Fruit fly (Drosophila melanogaster) whole organism, prepupa: ENCODE measurements around the gene CG6094.
A peak's percentile ranks its signal among the peaks of the same experiment; 100 is the strongest.

Source experiments
- Blimp-1 ChIP-seq: fragments of 200-800 bp; sonication (Bioruptor generic); optimal IDR thresholded peaks from 3 replicates; lab custom pipeline; 2017; ENCODE audit warnings: missing biosample characterization, missing genetic modification characterization, mild to moderate bottlenecking, moderate library complexity, missing genetic modification reagents
- CG10631 ChIP-seq: fragments of 200-800 bp; sonication (Bioruptor generic); optimal IDR thresholded peaks from 2 replicates; lab custom pipeline; 2016; ENCODE audit warnings: missing biosample characterization, missing genetic modification characterization
- CG15336 ChIP-seq: fragments of 200-800 bp; sonication (Bioruptor generic); IDR thresholded peaks from 2 replicates; pipeline ENCODE4 v1.3.6; 2022; ENCODE audit warnings: missing biosample characterization, missing genetic modification characterization
- CG1621 ChIP-seq: fragments of 200-800 bp; sonication (Bioruptor generic); optimal IDR thresholded peaks from 3 replicates; lab custom pipeline; 2018; ENCODE audit warnings: missing biosample characterization, mild to moderate bottlenecking, missing genetic modification characterization
- CG32006 ChIP-seq: fragments of 200-800 bp; sonication (Bioruptor generic); optimal IDR thresholded peaks from 3 replicates; lab custom pipeline; 2017; ENCODE audit warnings: missing biosample characterization, mild to moderate bottlenecking, missing genetic modification characterization
- CG4318 ChIP-seq: fragments of 200-800 bp; sonication (Bioruptor generic); optimal IDR thresholded peaks from 3 replicates; lab custom pipeline; 2017; ENCODE audit warnings: missing biosample characterization, mild to moderate bottlenecking, missing genetic modification characterization
- CG6163 ChIP-seq: fragments of 200-800 bp; sonication (Bioruptor generic); IDR thresholded peaks from 3 replicates; pipeline ENCODE4 v1.3.6; 2022; ENCODE audit warnings: missing biosample characterization, missing genetic modification characterization
- CG6276 ChIP-seq: fragments of 200-800 bp; sonication (Bioruptor generic); optimal IDR thresholded peaks from 2 replicates; lab custom pipeline; 2017; ENCODE audit warnings: missing biosample characterization, mild to moderate bottlenecking, missing genetic modification characterization
- CG6792 ChIP-seq: fragments of 200-800 bp; sonication (Bioruptor generic); optimal IDR thresholded peaks from 3 replicates; lab custom pipeline; 2016; ENCODE audit warnings: missing biosample characterization, missing genetic modification characterization
- CG6808 ChIP-seq: fragments of 200-800 bp; sonication (Bioruptor generic); optimal IDR thresholded peaks from 3 replicates; lab custom pipeline; 2017; ENCODE audit warnings: missing biosample characterization, missing genetic modification characterization, mild to moderate bottlenecking, moderate library complexity, missing genetic modification reagents
- Eip75B ChIP-seq: fragments of 200-800 bp; sonication (Bioruptor generic); optimal IDR thresholded peaks from 3 replicates; lab custom pipeline; 2016; ENCODE audit warnings: missing biosample characterization, missing genetic modification characterization
- Eip78C ChIP-seq: fragments of 200-800 bp; sonication (Bioruptor generic); peaks from one replicate; lab custom pipeline; 2016; ENCODE audit warnings: missing biosample characterization, missing genetic modification characterization
- Eip93F ChIP-seq: fragments of 200-800 bp; sonication (Bioruptor generic); optimal IDR thresholded peaks from 2 replicates; lab custom pipeline; 2016; ENCODE audit warnings: missing biosample characterization, mild to moderate bottlenecking, missing genetic modification characterization
- Ets21C ChIP-seq: fragments of 200-800 bp; sonication (Bioruptor generic); optimal IDR thresholded peaks from 3 replicates; lab custom pipeline; 2016; ENCODE audit warnings: missing biosample characterization, missing genetic modification characterization
- Ets96B ChIP-seq: fragments of 200-800 bp; optimal IDR thresholded peaks from 2 replicates; lab custom pipeline; 2019; ENCODE audit warnings: missing biosample characterization, mild to moderate bottlenecking, missing genetic modification characterization, moderate library complexity
- Gug ChIP-seq: fragments of 200-800 bp; sonication (Bioruptor generic); IDR thresholded peaks from 2 replicates; pipeline ENCODE4 v1.3.6; 2022; ENCODE audit warnings: missing biosample characterization, missing genetic modification characterization
- Lpt ChIP-seq: fragments of 200-800 bp; sonication (Bioruptor generic); optimal IDR thresholded peaks from 3 replicates; lab custom pipeline; 2016; ENCODE audit warnings: missing biosample characterization, missing genetic modification characterization
- OdsH ChIP-seq: fragments of 200-800 bp; sonication (Bioruptor generic); optimal IDR thresholded peaks from 3 replicates; lab custom pipeline; 2016; ENCODE audit warnings: missing biosample characterization, missing genetic modification characterization
- Sox102F ChIP-seq: fragments of 200-800 bp; sonication (Bioruptor generic); optimal IDR thresholded peaks from 2 replicates; lab custom pipeline; 2016; ENCODE audit warnings: missing biosample characterization, mild to moderate bottlenecking, missing genetic modification characterization
- acj6 ChIP-seq: fragments of 200-800 bp; sonication (Bioruptor generic); optimal IDR thresholded peaks from 3 replicates; lab custom pipeline; 2016; ENCODE audit warnings: missing biosample characterization, missing genetic modification characterization
- cyc ChIP-seq: fragments of 200-800 bp; sonication (Bioruptor generic); optimal IDR thresholded peaks from 3 replicates; lab custom pipeline; 2016; ENCODE audit warnings: missing biosample characterization, missing genetic modification characterization
- dac ChIP-seq: fragments of 200-800 bp; sonication (Bioruptor generic); optimal IDR thresholded peaks from 2 replicates; lab custom pipeline; 2017; ENCODE audit warnings: missing biosample characterization, mild to moderate bottlenecking, missing genetic modification characterization
- esn ChIP-seq: fragments of 200-800 bp; sonication (Bioruptor generic); optimal IDR thresholded peaks from 2 replicates; lab custom pipeline; 2016; ENCODE audit warnings: missing biosample characterization, mild to moderate bottlenecking, missing genetic modification characterization, moderate library complexity
- fd59A ChIP-seq: fragments of 200-800 bp; sonication (Bioruptor generic); optimal IDR thresholded peaks from 2 replicates; lab custom pipeline; 2017; ENCODE audit warnings: missing biosample characterization, mild to moderate bottlenecking, missing genetic modification characterization, missing genetic modification reagents
- fkh ChIP-seq: fragments of 200-800 bp; sonication (Bioruptor generic); optimal IDR thresholded peaks from 3 replicates; lab custom pipeline; 2017; ENCODE audit warnings: missing biosample characterization, mild to moderate bottlenecking, missing genetic modification characterization, moderate library complexity
- lz ChIP-seq: fragments of 200-800 bp; sonication (Bioruptor generic); optimal IDR thresholded peaks from 3 replicates; lab custom pipeline; 2016; ENCODE audit warnings: missing biosample characterization, missing genetic modification characterization
- pdm3 ChIP-seq: fragments of 200-800 bp; sonication (Bioruptor generic); optimal IDR thresholded peaks from 3 replicates; lab custom pipeline; 2016; ENCODE audit warnings: missing biosample characterization, missing genetic modification characterization
- salr ChIP-seq, 2 experiments: fragments of 200-800 bp; sonication (Bioruptor generic); optimal IDR thresholded peaks; 3 replicates each; lab custom pipeline; 2016 to 2018; ENCODE audit warnings: missing biosample characterization in 2 of 2, missing genetic modification characterization in 2 of 2, mild to moderate bottlenecking in 1 of 2
- spab ChIP-seq: fragments of 200-800 bp; sonication (Bioruptor generic); optimal IDR thresholded peaks from 2 replicates; lab custom pipeline; 2017; ENCODE audit warnings: missing biosample characterization, mild to moderate bottlenecking, missing genetic modification characterization, missing genetic modification reagents
- svp ChIP-seq: fragments of 200-800 bp; sonication (Bioruptor generic); peaks from one replicate; lab custom pipeline; 2016; ENCODE audit warnings: missing biosample characterization, missing genetic modification characterization
- topi ChIP-seq: fragments of 200-800 bp; sonication (Bioruptor generic); optimal IDR thresholded peaks from 3 replicates; lab custom pipeline; 2016; ENCODE audit warnings: missing biosample characterization, missing genetic modification characterization
- vri ChIP-seq: fragments of 200-800 bp; sonication (Bioruptor generic); optimal IDR thresholded peaks from 3 replicates; lab custom pipeline; 2016; ENCODE audit warnings: missing biosample characterization, mild to moderate bottlenecking, missing genetic modification characterization

CG6094 gene

DNA sequence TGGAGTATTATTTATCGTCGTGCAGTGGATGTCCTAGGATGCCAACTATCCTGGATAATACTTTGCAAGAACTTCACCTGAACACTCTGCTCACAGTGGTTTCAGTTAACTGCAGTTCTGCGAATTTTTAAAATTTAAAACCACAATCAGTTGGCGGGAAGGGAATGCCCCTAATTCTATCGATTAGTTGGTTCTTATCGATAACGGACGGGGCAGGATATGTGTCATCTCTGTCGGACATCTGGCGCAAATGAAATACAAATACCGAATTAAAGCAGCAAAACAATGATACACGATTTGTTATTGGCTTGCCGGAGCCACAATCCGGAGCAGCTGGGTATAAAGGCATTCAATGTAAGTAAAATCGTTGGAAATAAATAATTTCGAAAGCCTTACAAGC is 23.8 kb upstream of the CG6094 start, which contains the start of gene Grip75:
Gene Grip75, plus strand, starts transcription at position 223 of the 400 bp plus-strand sequence.
- TF ChIP-seq pdm3 (GFP tag; lab: Kevin White, UChicago), result no peak
- TF ChIP-seq, all 60 proteins: peak for 0

DNA sequence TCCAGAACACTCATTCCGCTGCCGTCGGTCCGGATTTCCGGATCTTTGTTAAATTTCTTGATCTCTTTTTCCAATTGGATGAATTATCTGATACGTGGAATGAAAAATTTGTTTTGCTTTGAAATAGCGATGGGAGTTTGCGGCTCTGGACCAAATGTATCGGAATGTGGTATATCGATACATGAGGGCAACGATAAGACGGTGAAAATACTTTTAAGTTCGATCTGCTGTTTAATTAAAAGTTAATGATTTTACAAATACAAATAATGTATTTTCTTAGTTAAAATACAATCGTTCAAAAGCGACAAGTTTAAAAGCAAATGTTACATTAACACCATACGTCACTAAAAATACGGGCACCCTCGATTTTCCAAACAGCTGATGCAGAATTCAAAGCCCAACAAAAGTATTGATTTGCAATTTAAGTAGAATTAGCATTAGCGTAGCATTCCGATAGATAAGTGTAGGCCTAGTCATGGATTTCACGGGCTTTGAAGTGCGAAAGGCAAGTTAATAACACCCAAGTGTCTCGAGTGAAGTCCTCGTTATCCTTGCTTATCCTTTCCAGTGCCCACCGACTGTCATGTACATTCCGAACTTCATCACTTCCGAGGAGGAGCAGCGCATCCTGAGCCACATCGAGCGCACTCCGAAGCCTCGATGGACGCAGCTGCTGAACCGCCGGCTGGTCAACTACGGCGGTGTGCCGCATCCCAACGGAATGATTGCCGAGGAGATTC is 18.2 kb upstream of the CG6094 start, which contains the start of the genes Cog4 and CG6144:
Gene Cog4, minus strand, starts transcription at position 139 of the 740 bp plus-strand sequence.
Gene CG6144, plus strand, starts transcription at position 211 of the 740 bp plus-strand sequence.
- TF ChIP-seq fd59A (GFP tag; lab: Kevin White, UChicago) (no peak), lz (GFP tag; lab: Kevin White, UChicago) (peak; percentile 70), Gug (GFP tag; lab: Robert Waterston, UW) (no peak), cyc (GFP tag; lab: Kevin White, UChicago) (no peak), Ets96B (no peak), spab (GFP tag; lab: Kevin White, UChicago) (no peak), esn (GFP tag; lab: Kevin White, UChicago) (peak; percentile 45), Eip93F (GFP tag; lab: Kevin White, UChicago) (peak; percentile 47), Ets21C (GFP tag; lab: Kevin White, UChicago) (no peak), CG6163 (GFP tag; lab: Robert Waterston, UW) (no peak; the same call in 2 of the 3 replicates), vri (GFP tag; lab: Kevin White, UChicago) (no peak), topi (GFP tag; lab: Kevin White, UChicago) (no peak), Lpt (GFP tag; lab: Kevin White, UChicago) (no peak), CG4318 (GFP tag; lab: Kevin White, UChicago) (no peak)

DNA sequence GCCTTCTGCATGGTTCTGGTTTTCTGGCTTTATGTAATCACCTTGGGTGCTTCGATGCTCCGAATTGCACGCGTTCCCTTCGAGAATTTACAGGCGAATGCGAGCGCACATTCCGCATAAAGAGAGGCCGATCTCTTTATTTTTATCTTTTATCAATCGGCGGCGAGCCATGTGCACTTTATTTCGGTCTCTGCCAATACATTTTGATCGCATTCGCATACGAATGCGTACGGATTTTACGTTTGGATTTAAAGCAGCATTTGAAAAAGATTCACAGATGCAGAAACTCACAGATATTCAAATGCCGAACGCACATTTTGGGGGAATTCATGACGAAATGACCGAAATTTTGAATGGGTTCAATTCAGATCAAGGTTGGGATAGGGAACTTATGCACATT is 15.5 kb upstream of the CG6094 start, which contains the start of gene CG13144:
Gene CG13144, minus strand, starts transcription at position 101 of the 400 bp plus-strand sequence.
- TF ChIP-seq Eip78C (GFP tag; lab: Kevin White, UChicago), result no peak
- TF ChIP-seq Gug (GFP tag; lab: Robert Waterston, UW), result no peak
- TF ChIP-seq Eip75B, result no peak
- no peak for TF ChIP-seq Blimp-1 (GFP tag; lab: Kevin White, UChicago)
- TF ChIP-seq, all 60 proteins: peak for 0

DNA sequence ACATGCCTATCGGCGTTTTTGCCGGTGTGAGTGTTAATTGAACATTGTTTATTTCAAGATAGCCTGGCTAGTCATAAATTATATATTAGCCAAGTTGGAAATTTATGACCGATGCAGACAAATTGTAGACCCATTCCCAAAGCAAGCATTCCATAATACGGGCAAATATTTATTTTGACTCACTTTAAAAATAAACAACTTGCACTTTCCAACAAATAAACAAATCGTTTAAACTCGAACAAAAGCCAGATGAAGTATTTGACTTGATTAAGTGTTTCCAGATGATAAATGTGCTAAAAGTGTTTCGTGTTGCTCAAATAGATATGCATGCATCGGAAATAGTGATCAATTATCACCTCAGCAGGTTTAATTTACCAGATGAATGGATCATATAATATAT is 11.4 kb upstream of the CG6094 start:
- peak; percentile 57 for TF ChIP-seq fkh (GFP tag; lab: Kevin White, UChicago)
- TF ChIP-seq salr (GFP tag; optimal IDR thresholded peaks at IDR 0.05; lab: Kevin White, UChicago), result no peak

DNA sequence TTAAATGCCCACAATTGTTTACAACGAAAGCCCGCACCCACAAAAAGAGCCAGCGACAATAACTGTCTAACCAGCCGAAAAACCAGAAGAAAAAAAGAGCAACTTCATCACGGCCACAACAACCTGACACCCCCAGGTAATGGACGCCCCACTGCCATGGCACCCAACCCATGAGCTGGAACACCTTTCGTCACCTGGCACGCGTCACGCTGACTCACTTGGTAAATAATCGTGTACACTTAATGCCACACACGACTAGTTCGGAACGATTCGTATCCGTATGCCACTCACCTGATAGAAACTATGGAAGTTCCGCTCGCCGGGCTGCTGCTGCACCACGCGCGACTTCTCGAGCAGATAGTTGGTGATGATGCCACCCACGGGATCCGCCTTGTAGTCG is 10.5 kb upstream of the CG6094 start:
- TF ChIP-seq fkh (GFP tag; lab: Kevin White, UChicago) (peak; percentile 51), dac (GFP tag; lab: Kevin White, UChicago) (no peak), CG32006 (no peak), CG1621 (tag; lab: Kevin White, UChicago) (no peak), CG15336 (GFP tag; lab: Robert Waterston, UW) (no peak), spab (GFP tag; lab: Kevin White, UChicago) (no peak)

DNA sequence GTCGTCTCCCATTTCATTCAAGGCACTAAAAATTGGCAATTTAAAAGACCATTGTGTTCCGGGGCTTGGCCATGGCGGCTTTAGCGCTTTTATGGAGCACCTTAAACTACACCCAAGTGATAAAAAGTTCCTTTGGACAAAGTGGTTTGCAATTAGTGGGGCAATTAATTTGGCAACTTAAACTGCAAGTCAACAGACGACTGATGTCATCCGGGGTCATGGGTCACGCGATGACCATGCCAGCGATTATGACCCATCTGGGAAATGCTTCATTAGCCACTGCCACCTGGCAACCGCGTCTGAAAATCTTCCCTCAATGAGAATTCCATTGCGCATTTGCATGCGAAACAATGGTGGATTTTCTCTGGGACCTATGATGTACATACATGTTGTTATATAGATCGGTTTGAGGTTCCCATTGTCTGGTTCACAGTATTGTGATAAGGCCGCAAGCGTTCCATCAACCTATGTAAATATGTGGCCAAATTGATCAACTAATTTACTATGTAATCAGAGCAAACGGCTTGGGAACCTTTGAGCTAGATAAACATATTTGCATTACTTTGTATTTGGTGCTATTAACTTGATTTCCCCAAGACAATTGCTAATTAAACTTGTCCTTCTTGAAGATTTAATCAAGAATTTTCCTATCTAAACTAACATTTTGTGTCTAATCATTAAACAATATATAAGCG is 9.6 kb upstream of the CG6094 start:
- TF ChIP-seq CG6808 (no peak), Blimp-1 (GFP tag; lab: Kevin White, UChicago) (no peak), acj6 (GFP tag; lab: Kevin White, UChicago) (no peak), fkh (GFP tag; lab: Kevin White, UChicago) (peak; percentile 68), Sox102F (GFP tag; lab: Kevin White, UChicago) (no peak), svp (peak; percentile 80), CG10631 (GFP tag; lab: Kevin White, UChicago) (no peak), CG32006 (no peak), OdsH (GFP tag; lab: Kevin White, UChicago) (no peak), Eip78C (GFP tag; lab: Kevin White, UChicago) (no peak), CG6792 (no peak), Lpt (GFP tag; lab: Kevin White, UChicago) (no peak), CG6276 (GFP tag; lab: Kevin White, UChicago) (no peak), CG4318 (GFP tag; lab: Kevin White, UChicago) (no peak)
- TF ChIP-seq, all 60 proteins: peak for 2
